Worm (Caenorhabditis elegans) whole organism, young adult: ENCODE results near the gene srbc-9.
"Not testable (repeated sequence)": the region's sequence is repeated elsewhere in the genome, so short reads cannot be mapped to it uniquely, and the experiment has no call there.

Source experiments
- B0261.1 ChIP-seq: sonication (generic microtip); optimal IDR thresholded peaks from 2 replicates; lab custom pipeline; 2016; ENCODE audit warnings: mild to moderate bottlenecking, missing genetic modification characterization, moderate library complexity, missing compliant biosample characterization
- D2030.7 ChIP-seq: fragments of 200-800 bp; sonication (Bioruptor generic); IDR thresholded peaks from 2 replicates; pipeline ENCODE4 v1.3.6; 2022; ENCODE audit warnings: missing genetic modification reagents, missing genetic modification characterization, missing compliant biosample characterization
- F10E7.11 ChIP-seq: sonication (generic microtip); optimal IDR thresholded peaks from 2 replicates; lab custom pipeline; 2017; ENCODE audit warnings: mild to moderate bottlenecking, missing genetic modification characterization, moderate library complexity, missing compliant biosample characterization
- F23B12.7 ChIP-seq: sonication (generic microtip); optimal IDR thresholded peaks from 2 replicates; lab custom pipeline; 2017; ENCODE audit warnings: missing genetic modification characterization, mild to moderate bottlenecking, missing compliant biosample characterization, antibody characterized with exemption, moderate library complexity; ENCODE audit not compliant: insufficient read depth
- F39B2.1 ChIP-seq: fragments of 200-800 bp; sonication (Bioruptor generic); IDR thresholded peaks from 2 replicates; pipeline ENCODE4 v1.3.6; 2022; ENCODE audit warnings: missing genetic modification reagents, missing genetic modification characterization, missing compliant biosample characterization
- F52B5.7 ChIP-seq: sonication (generic microtip); optimal IDR thresholded peaks from 2 replicates; lab custom pipeline; 2016; ENCODE audit warnings: mild to moderate bottlenecking, missing genetic modification characterization, missing compliant biosample characterization
- F55B11.4 ChIP-seq: sonication (generic microtip); optimal IDR thresholded peaks from 2 replicates; lab custom pipeline; 2016; ENCODE audit warnings: missing compliant biosample characterization, missing genetic modification characterization, borderline replicate concordance; ENCODE audit not compliant: insufficient read depth
- F57A8.1 ChIP-seq: fragments of 200-800 bp; sonication (Bioruptor generic); optimal IDR thresholded peaks from 2 replicates; lab custom pipeline; 2018; ENCODE audit warnings: mild to moderate bottlenecking, missing genetic modification characterization, moderate library complexity, missing compliant biosample characterization
- K11D2.4 ChIP-seq: fragments of 200-800 bp; sonication (Bioruptor generic); IDR thresholded peaks from 2 replicates; pipeline ENCODE4 v1.3.6; 2022; ENCODE audit warnings: missing genetic modification reagents, missing genetic modification characterization, missing compliant biosample characterization
- T07F8.4 ChIP-seq: sonication (generic microtip); optimal IDR thresholded peaks from 2 replicates; lab custom pipeline; 2016; ENCODE audit warnings: mild to moderate bottlenecking, missing genetic modification characterization, moderate library complexity, missing compliant biosample characterization
- Y56A3A.18 ChIP-seq: fragments of 200-800 bp; sonication (Bioruptor generic); IDR thresholded peaks from 2 replicates; pipeline ENCODE4 v1.3.6; 2022; ENCODE audit warnings: missing genetic modification reagents, missing genetic modification characterization, missing compliant biosample characterization
- Y67H2A.10 ChIP-seq: fragments of 200-800 bp; sonication (Bioruptor generic); conservative IDR thresholded peaks from 2 replicates; pipeline ENCODE4 v1.3.6; 2022; ENCODE audit warnings: missing genetic modification reagents, missing genetic modification characterization, missing compliant biosample characterization
- Y79H2A.3 ChIP-seq: fragments of 200-800 bp; sonication (Bioruptor generic); conservative IDR thresholded peaks from 2 replicates; pipeline ENCODE4 v1.3.6; 2022; ENCODE audit warnings: missing genetic modification reagents, missing genetic modification characterization, missing compliant biosample characterization
- atf-7 ChIP-seq: sonication (generic microtip); optimal IDR thresholded peaks from 2 replicates; lab custom pipeline; 2017; ENCODE audit warnings: mild to moderate bottlenecking, missing genetic modification characterization, missing compliant biosample characterization
- attf-3 ChIP-seq: fragments of 200-800 bp; sonication (Bioruptor generic); conservative IDR thresholded peaks from 2 replicates; pipeline ENCODE4 v1.3.6; 2022; ENCODE audit warnings: missing genetic modification reagents, missing genetic modification characterization, missing compliant biosample characterization
- bed-2 ChIP-seq: fragments of 200-800 bp; sonication (Bioruptor generic); IDR thresholded peaks from 2 replicates; pipeline ENCODE4 v1.3.6; 2022; ENCODE audit warnings: missing genetic modification reagents, missing genetic modification characterization, missing compliant biosample characterization
- ccch-3 ChIP-seq: fragments of 200-800 bp; sonication (Bioruptor generic); optimal IDR thresholded peaks from 2 replicates; lab custom pipeline; 2018; ENCODE audit warnings: mild to moderate bottlenecking, missing genetic modification characterization, missing compliant biosample characterization
- cebp-1 ChIP-seq, 2 experiments: fragments of 200-800 bp in 1 of 2; sonication (Bioruptor generic) in 1 of 2; sonication (generic microtip) in 1 of 2; IDR thresholded peaks in 1 of 2; optimal IDR thresholded peaks in 1 of 2; 2 replicates each; pipeline versions ENCODE4 v1.3.6 to Lab custom; 2017 to 2022; ENCODE audit warnings: missing compliant biosample characterization in 2 of 2, missing genetic modification characterization in 2 of 2, mild to moderate bottlenecking in 1 of 2, missing genetic modification reagents in 1 of 2, moderate library complexity in 1 of 2
- ceh-27 ChIP-seq: fragments of 200-800 bp; sonication (Bioruptor generic); optimal IDR thresholded peaks from 2 replicates; lab custom pipeline; 2018; ENCODE audit warnings: mild to moderate bottlenecking, missing genetic modification characterization, moderate library complexity, missing compliant biosample characterization
- chd-7 ChIP-seq: sonication (generic microtip); optimal IDR thresholded peaks from 2 replicates; lab custom pipeline; 2016; ENCODE audit warnings: mild to moderate bottlenecking, missing genetic modification characterization, moderate library complexity, missing compliant biosample characterization
- efl-1 ChIP-seq: fragments of 150-350 bp; optimal IDR thresholded peaks from 2 replicates; lab custom pipeline; 2014; ENCODE audit warnings: missing biosample characterization, missing genetic modification reagents, missing genetic modification characterization
- him-1 ChIP-seq: sonication (generic microtip); optimal IDR thresholded peaks from 2 replicates; lab custom pipeline; 2016; ENCODE audit warnings: missing genotype, missing genetic modification reagents, missing genetic modification characterization, missing compliant biosample characterization
- hsf-1 ChIP-seq: fragments of 200-800 bp; sonication (Bioruptor generic); IDR thresholded peaks from 2 replicates; pipeline ENCODE4 v1.3.6; 2022; ENCODE audit warnings: missing genetic modification reagents, missing genetic modification characterization, missing compliant biosample characterization
- let-526 ChIP-seq: fragments of 200-800 bp; sonication (Bioruptor generic); IDR thresholded peaks from 2 replicates; pipeline ENCODE4 v1.3.6; 2022; ENCODE audit warnings: missing genetic modification reagents, missing genetic modification characterization, missing compliant biosample characterization
- lin-26 ChIP-seq: fragments of 200-800 bp; sonication (Bioruptor generic); IDR thresholded peaks from 2 replicates; pipeline ENCODE4 v1.3.6; 2022; ENCODE audit warnings: missing genetic modification reagents, missing genetic modification characterization, missing compliant biosample characterization
- lsy-27 ChIP-seq: sonication (generic microtip); optimal IDR thresholded peaks from 2 replicates; lab custom pipeline; 2017; ENCODE audit warnings: missing genetic modification characterization, mild to moderate bottlenecking, missing compliant biosample characterization, antibody characterized with exemption, missing genotype, borderline replicate concordance; ENCODE audit not compliant: insufficient read depth
- madf-8 ChIP-seq: fragments of 200-800 bp; sonication (Bioruptor generic); conservative IDR thresholded peaks from 2 replicates; pipeline ENCODE4 v1.3.6; 2022; ENCODE audit warnings: missing genetic modification reagents, missing genetic modification characterization, missing compliant biosample characterization
- nfya-1 ChIP-seq: sonication (generic microtip); optimal IDR thresholded peaks from 2 replicates; lab custom pipeline; 2017; ENCODE audit warnings: antibody characterized with exemption, missing compliant biosample characterization, missing genetic modification characterization, borderline replicate concordance; ENCODE audit not compliant: insufficient read depth
- nhr-179 ChIP-seq: sonication (generic microtip); optimal IDR thresholded peaks from 2 replicates; lab custom pipeline; 2016; ENCODE audit warnings: mild to moderate bottlenecking, missing genetic modification characterization, missing compliant biosample characterization
- pbrm-1 ChIP-seq: fragments of 200-800 bp; sonication (Bioruptor generic); IDR thresholded peaks from 2 replicates; pipeline ENCODE4 v1.3.6; 2022; ENCODE audit warnings: missing genetic modification reagents, missing genetic modification characterization, missing compliant biosample characterization
- rpc-1 ChIP-seq, 2 experiments: fragments of 150-350 bp in 1 of 2; sonication (generic microtip) in 1 of 2; optimal IDR thresholded peaks; 2 replicates each; lab custom pipeline; 2014 to 2018; ENCODE audit warnings: missing biosample characterization in 1 of 2, missing genetic modification characterization in 1 of 2, missing genetic modification reagents in 1 of 2, missing genotype in 1 of 2
- tbp1 ChIP-seq: fragments of 200-800 bp; sonication (Bioruptor generic); optimal IDR thresholded peaks from 2 replicates; lab custom pipeline; 2018; ENCODE audit warnings: mild to moderate bottlenecking, missing genetic modification characterization, missing compliant biosample characterization
- tbx-9 ChIP-seq: sonication (generic microtip); optimal IDR thresholded peaks from 2 replicates; lab custom pipeline; 2016; ENCODE audit warnings: borderline replicate concordance, missing genetic modification characterization, inconsistent platforms, missing compliant biosample characterization
- unc-130 ChIP-seq: sonication (generic microtip); optimal IDR thresholded peaks from 2 replicates; lab custom pipeline; 2016; ENCODE audit warnings: missing genetic modification reagents, missing genetic modification characterization, missing compliant biosample characterization
- xnd-1 ChIP-seq: sonication (generic microtip); optimal IDR thresholded peaks from 2 replicates; lab custom pipeline; 2016; ENCODE audit warnings: missing genotype, missing genetic modification reagents, missing genetic modification characterization, missing compliant biosample characterization
- ztf-18 ChIP-seq: sonication (generic microtip); optimal IDR thresholded peaks from 2 replicates; lab custom pipeline; 2016; ENCODE audit warnings: missing genotype, mild to moderate bottlenecking, missing genetic modification characterization, missing compliant biosample characterization

srbc-9 gene

ce11 chrV:7511465-7511864 lies 21.2 kb upstream of the srbc-9 start, which contains the start of gene nhr-171:
Gene nhr-171 (plus strand): TSS chrV:7511765.
- not testable (repeated sequence) for TF ChIP-seq Y79H2A.3 (GFP tag; lab: Robert Waterston, UW); efl-1 (GFP tag; lab: Kevin White, UChicago); tbx-9 (tag; lab: Kevin White, UChicago)

ce11 chrV:7508566-7509044 lies 18.4 kb upstream of the srbc-9 start, which contains the start of the genes str-31 and nhr-172:
Gene str-31 (minus strand): TSS chrV:7508666.
Gene nhr-172 (plus strand): TSS chrV:7508994.
- TF ChIP-seq let-526 (GFP tag; lab: Robert Waterston, UW) (no peak), chd-7 (no peak), madf-8 (GFP tag; lab: Robert Waterston, UW) (no peak), nfya-1 (no peak)

- peak; percentile 60 for TF ChIP-seq F23B12.7 (tag; lab: Kevin White, UChicago)
- no peak for TF ChIP-seq lsy-27 (tag; lab: Kevin White, UChicago)
- peak; percentile 54 for TF ChIP-seq rpc-1 (optimal IDR thresholded peaks at IDR 0.05; lab: Kevin White, UChicago)
- peak; percentile 73 for TF ChIP-seq rpc-1 (tag; optimal IDR thresholded peaks at IDR 0.05; lab: Kevin White, UChicago)
- TF ChIP-seq Y56A3A.18 (GFP tag; lab: Robert Waterston, UW): 0 out of 2 replicates have a peak, but pooled peaks have one; percentile 30
- peak; percentile 31; the same call in 1 of the 2 replicates for TF ChIP-seq pbrm-1 (GFP tag; lab: Robert Waterston, UW)
- TF ChIP-seq atf-7: no peak
- TF ChIP-seq D2030.7 (GFP tag; lab: Robert Waterston, UW): 0 out of 2 replicates have a peak, but pooled peaks have one; percentile 44
- TF ChIP-seq him-1: peak; percentile 67
- TF ChIP-seq B0261.1 (tag; lab: Kevin White, UChicago): peak; percentile 71
- peak; percentile 15 for TF ChIP-seq ztf-18
- TF ChIP-seq lin-26 (GFP tag; lab: Robert Waterston, UW): peak; percentile 55; the same call in 1 of the 2 replicates
- TF ChIP-seq unc-130 (GFP tag; lab: Kevin White, UChicago): no peak
- peak; percentile 90 for TF ChIP-seq tbp1 (GFP tag; lab: Kevin White, UChicago)
These were observed 16.0 kb upstream of the srbc-9 start for ce11 chrV:7506207-7506606.

ce11 chrV:7504271-7504670 lies 14.0 kb upstream of the srbc-9 start, which contains the start of gene srh-229:
Gene srh-229 (minus strand): TSS chrV:7504371.
- no peak for TF ChIP-seq nhr-179 (tag; lab: Kevin White, UChicago)
- no peak for TF ChIP-seq attf-3 (GFP tag; lab: Robert Waterston, UW)
- no peak for TF ChIP-seq hsf-1 (GFP tag; lab: Robert Waterston, UW)
- TF ChIP-seq F39B2.1 (GFP tag; lab: Robert Waterston, UW): no peak
- no peak for TF ChIP-seq F55B11.4 (tag; lab: Kevin White, UChicago)
- no peak for TF ChIP-seq F57A8.1 (GFP tag; lab: Kevin White, UChicago)
- no peak for TF ChIP-seq T07F8.4 (tag; lab: Kevin White, UChicago)
- no peak for TF ChIP-seq cebp-1 (GFP tag; IDR thresholded peaks at IDR 0.05; lab: Robert Waterston, UW)
- TF ChIP-seq cebp-1 (tag; optimal IDR thresholded peaks at IDR 0.05; lab: Kevin White, UChicago): no peak
- TF ChIP-seq F10E7.11 (tag; lab: Kevin White, UChicago): no peak
- no peak for TF ChIP-seq Y67H2A.10 (GFP tag; lab: Robert Waterston, UW)
- no peak for TF ChIP-seq lin-26 (GFP tag; lab: Robert Waterston, UW)
- no peak for TF ChIP-seq K11D2.4 (GFP tag; lab: Robert Waterston, UW)
- TF ChIP-seq ccch-3: no peak
- TF ChIP-seq ceh-27 (GFP tag; lab: Kevin White, UChicago): no peak
- TF ChIP-seq F52B5.7: no peak
- TF ChIP-seq bed-2 (GFP tag; lab: Robert Waterston, UW): no peak
- TF ChIP-seq xnd-1 (tag; lab: Kevin White, UChicago): no peak
